Fruit fly (Drosophila melanogaster) whole organism, wandering third instar larva: Measurements from ENCODE around the gene Polr2B.
A peak's percentile ranks its signal among the peaks of the same experiment; 100 is the strongest.

Experiments
- Abd-B ChIP-seq: fragments of >200 bp; optimal IDR thresholded peaks from 2 replicates; lab custom pipeline; 2017; ENCODE audit warnings: missing biosample characterization, missing genetic modification characterization
- CG32264 ChIP-seq: fragments of 200-800 bp; sonication (Bioruptor generic); optimal IDR thresholded peaks from 2 replicates; lab custom pipeline; 2016; ENCODE audit warnings: missing biosample characterization, missing genetic modification characterization
- CG9705 ChIP-seq: fragments of 200-800 bp; sonication (Bioruptor generic); optimal IDR thresholded peaks from 2 replicates; lab custom pipeline; 2018; ENCODE audit warnings: missing biosample characterization, mild to moderate bottlenecking, missing genetic modification characterization
- CrebA ChIP-seq: fragments of 200-800 bp; sonication (Bioruptor generic); optimal IDR thresholded peaks from 2 replicates; lab custom pipeline; 2016; ENCODE audit warnings: missing biosample characterization, mild to moderate bottlenecking, missing genetic modification characterization, borderline replicate concordance
- Dfd ChIP-seq: fragments of >200 bp; optimal IDR thresholded peaks from 2 replicates; lab custom pipeline; 2017; ENCODE audit warnings: missing biosample characterization, missing genetic modification characterization
- GATAd ChIP-seq: sonication (Bioruptor generic); optimal IDR thresholded peaks from 2 replicates; lab custom pipeline; 2016; ENCODE audit warnings: missing biosample characterization, missing genetic modification characterization
- HLH106 ChIP-seq: fragments of 200-800 bp; optimal IDR thresholded peaks from 3 replicates; lab custom pipeline; 2019; ENCODE audit warnings: missing biosample characterization, mild to moderate bottlenecking, missing genetic modification characterization, moderate library complexity
- Hnf4 ChIP-seq: fragments of 200-800 bp; sonication (Bioruptor generic); optimal IDR thresholded peaks from 2 replicates; lab custom pipeline; 2016; ENCODE audit warnings: missing biosample characterization, mild to moderate bottlenecking, missing genetic modification characterization
- Hr78 ChIP-seq: fragments of >200 bp; optimal IDR thresholded peaks from 2 replicates; lab custom pipeline; 2017; ENCODE audit warnings: missing biosample characterization, missing genetic modification characterization
- Hr83 ChIP-seq: fragments of 200-300 bp; sonication (Bioruptor generic); optimal IDR thresholded peaks from 2 replicates; lab custom pipeline; 2016; ENCODE audit warnings: missing biosample characterization, mild to moderate bottlenecking, missing genetic modification characterization, moderate library complexity; ENCODE audit not compliant: poor library complexity, severe bottlenecking
- Jra ChIP-seq: sonication (Bioruptor generic); optimal IDR thresholded peaks from 2 replicates; lab custom pipeline; 2016; ENCODE audit warnings: missing biosample characterization, missing genetic modification characterization
- Mio ChIP-seq: sonication (Bioruptor generic); optimal IDR thresholded peaks from 2 replicates; lab custom pipeline; 2016; ENCODE audit warnings: missing biosample characterization, missing genetic modification characterization
- Myc ChIP-seq: fragments of >200 bp; optimal IDR thresholded peaks from 2 replicates; lab custom pipeline; 2017
- OdsH ChIP-seq: fragments of 200-800 bp; sonication (Bioruptor generic); optimal IDR thresholded peaks from 2 replicates; lab custom pipeline; 2016; ENCODE audit warnings: missing biosample characterization, mild to moderate bottlenecking, missing genetic modification characterization
- Rel ChIP-seq, 2 experiments: fragments of 200-800 bp; sonication (Bioruptor generic) in 1 of 2; optimal IDR thresholded peaks; 2 replicates in 1 of 2; 3 replicates in 1 of 2; lab custom pipeline; 2016 to 2019; ENCODE audit warnings: mild to moderate bottlenecking in 2 of 2, missing biosample characterization in 2 of 2, missing genetic modification characterization in 2 of 2, moderate library complexity in 1 of 2
- Vsx2 ChIP-seq: fragments of 200-300, 225-300 bp; sonication (Bioruptor generic); optimal IDR thresholded peaks from 2 replicates; lab custom pipeline; 2018; ENCODE audit warnings: missing biosample characterization, missing genetic modification characterization; ENCODE audit not compliant: partially characterized antibody
- br ChIP-seq: fragments of 200-800 bp; sonication (Bioruptor generic); optimal IDR thresholded peaks from 2 replicates; lab custom pipeline; 2016; ENCODE audit warnings: missing biosample characterization, missing genetic modification characterization
- brk ChIP-seq: fragments of 200-800 bp; sonication (Bioruptor generic); optimal IDR thresholded peaks from 2 replicates; lab custom pipeline; 2016; ENCODE audit warnings: missing biosample characterization, mild to moderate bottlenecking, missing genetic modification characterization
- dmrt93B ChIP-seq: fragments of 200-800 bp; sonication (Bioruptor generic); optimal IDR thresholded peaks from 2 replicates; lab custom pipeline; 2018; ENCODE audit warnings: missing biosample characterization, mild to moderate bottlenecking, missing genetic modification characterization
- dsf ChIP-seq: sonication (Bioruptor generic); optimal IDR thresholded peaks from 2 replicates; lab custom pipeline; 2016; ENCODE audit warnings: missing biosample characterization, missing genetic modification characterization, borderline replicate concordance
- ey ChIP-seq: fragments of 200-800 bp; sonication (Bioruptor generic); optimal IDR thresholded peaks from 2 replicates; lab custom pipeline; 2016; ENCODE audit warnings: missing biosample characterization, missing genetic modification characterization
- foxo ChIP-seq, 2 experiments: fragments of 200-800 bp; sonication (Bioruptor generic); optimal IDR thresholded peaks; 2 replicates in 1 of 2; 3 replicates in 1 of 2; lab custom pipeline; 2016 to 2017; ENCODE audit warnings: missing biosample characterization in 2 of 2, missing genetic modification characterization in 2 of 2
- fru ChIP-seq: fragments of 200-800 bp; sonication (Bioruptor generic); optimal IDR thresholded peaks from 3 replicates; lab custom pipeline; 2016; ENCODE audit warnings: missing biosample characterization, mild to moderate bottlenecking, missing genetic modification characterization
- h ChIP-seq: fragments of 200-800 bp; sonication (Bioruptor generic); optimal IDR thresholded peaks from 3 replicates; lab custom pipeline; 2016; ENCODE audit warnings: missing biosample characterization, mild to moderate bottlenecking, missing genetic modification characterization
- jim ChIP-seq: fragments of 175-275, 200-325 bp; sonication (Bioruptor generic); optimal IDR thresholded peaks from 2 replicates; lab custom pipeline; 2016; ENCODE audit warnings: missing biosample characterization, mild to moderate bottlenecking, missing genetic modification characterization
- lola ChIP-seq: fragments of >200 bp; optimal IDR thresholded peaks from 2 replicates; lab custom pipeline; 2017; ENCODE audit warnings: missing biosample characterization, missing genetic modification characterization
- pan ChIP-seq: fragments of >200 bp; optimal IDR thresholded peaks from 2 replicates; lab custom pipeline; 2017
- psq ChIP-seq: fragments of 200-800 bp; sonication (Bioruptor generic); optimal IDR thresholded peaks from 3 replicates; lab custom pipeline; 2017; ENCODE audit warnings: missing biosample characterization, mild to moderate bottlenecking, missing genetic modification characterization, moderate library complexity
- rgr ChIP-seq: fragments of 200-800 bp; sonication (Bioruptor generic); optimal IDR thresholded peaks from 3 replicates; lab custom pipeline; 2016; ENCODE audit warnings: missing biosample characterization, mild to moderate bottlenecking, missing genetic modification characterization
- sage ChIP-seq: fragments of 200-800 bp; sonication (Bioruptor generic); optimal IDR thresholded peaks from 2 replicates; lab custom pipeline; 2016; ENCODE audit warnings: missing biosample characterization, mild to moderate bottlenecking, missing genetic modification characterization
- sv ChIP-seq: fragments of 200-800 bp; sonication (Bioruptor generic); optimal IDR thresholded peaks from 3 replicates; lab custom pipeline; 2016; ENCODE audit warnings: missing biosample characterization, missing genetic modification characterization
- tai ChIP-seq: sonication (Bioruptor generic); optimal IDR thresholded peaks from 2 replicates; lab custom pipeline; 2016; ENCODE audit warnings: missing biosample characterization, missing genetic modification characterization
- usp ChIP-seq: fragments of >200 bp; optimal IDR thresholded peaks from 2 replicates; lab custom pipeline; 2017; ENCODE audit warnings: missing biosample characterization, missing genetic modification characterization
- woc ChIP-seq: sonication (Bioruptor generic); optimal IDR thresholded peaks from 2 replicates; lab custom pipeline; 2016; ENCODE audit warnings: missing biosample characterization, mild to moderate bottlenecking, missing genetic modification characterization

The Polr2B gene

DNA sequence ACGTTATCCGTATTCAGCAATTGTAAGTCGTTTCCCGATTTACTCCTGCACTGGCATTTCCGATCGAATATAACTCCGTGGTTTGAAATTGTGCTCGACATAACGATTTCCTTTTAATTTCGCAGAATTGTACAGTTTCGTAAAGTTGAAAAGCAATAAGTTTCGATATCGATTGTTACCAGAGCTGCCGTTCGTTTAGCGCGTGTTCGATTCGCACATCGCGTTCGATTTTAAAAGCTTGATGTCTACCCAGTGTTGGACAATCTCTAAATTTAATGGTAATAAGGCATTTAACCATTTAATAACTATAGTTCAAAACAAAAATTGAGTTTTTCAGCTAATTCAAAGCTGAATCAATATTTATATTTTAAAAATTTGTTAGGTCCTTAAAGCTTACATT is 13.5 kb upstream of the Polr2B start, which contains the start of gene CG14357:
TSS of gene CG14357 (minus strand) at position 101 of the 400 bp plus-strand sequence.
- no peak for TF ChIP-seq lola
- no peak for TF ChIP-seq Dfd
- TF ChIP-seq Abd-B (GFP tag; lab: Kevin White, UChicago), result no peak
- TF ChIP-seq h (GFP tag; lab: Kevin White, UChicago), result no peak
- TF ChIP-seq, all 38 proteins: peak for 0

DNA sequence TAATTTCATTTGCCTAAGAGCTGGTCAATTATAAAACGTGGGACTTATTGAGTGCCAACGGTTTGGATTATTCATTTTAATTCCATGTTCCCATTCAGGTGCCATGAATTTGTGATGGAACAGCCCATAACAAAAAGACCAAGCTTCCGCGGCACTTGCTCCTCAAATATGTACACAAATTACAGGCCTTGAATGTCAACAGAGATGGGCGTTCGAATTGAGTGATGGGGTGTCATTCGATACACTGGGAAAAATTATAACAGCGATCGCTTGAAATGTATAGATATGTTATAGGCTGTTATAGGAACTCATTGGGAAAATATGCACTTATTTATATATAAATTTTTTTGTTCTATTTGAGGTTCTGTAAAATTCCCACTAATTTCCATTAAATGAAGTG is 9.5 kb upstream of the Polr2B start:
- TF ChIP-seq jim (GFP tag; lab: Kevin White, UChicago) (no peak), psq (GFP tag; lab: Kevin White, UChicago) (no peak), h (GFP tag; lab: Kevin White, UChicago) (no peak), tai (GFP tag; lab: Kevin White, UChicago) (no peak), Jra (no peak), woc (GFP tag; lab: Kevin White, UChicago) (no peak), foxo (GFP tag; optimal IDR thresholded peaks at IDR 0.05; lab: Kevin White, UChicago) (no peak), brk (GFP tag; lab: Kevin White, UChicago) (no peak), HLH106 (tag; lab: Kevin White, UChicago) (no peak), Hnf4 (GFP tag; lab: Kevin White, UChicago) (no peak), Abd-B (GFP tag; lab: Kevin White, UChicago) (no peak), Hr78 (GFP tag; lab: Kevin White, UChicago) (no peak), usp (GFP tag; lab: Kevin White, UChicago) (no peak), CG9705 (no peak), CrebA (GFP tag; lab: Kevin White, UChicago) (no peak), fru (GFP tag; lab: Kevin White, UChicago) (no peak), Dfd (no peak)

dm6 chr3R:14118350-14118749 is 7.2 kb upstream of the Polr2B start, which contains the start of gene Kif19A:
Gene Kif19A (minus strand): TSS chr3R:14118450.
- TF ChIP-seq Rel (GFP tag; optimal IDR thresholded peaks at IDR 0.05; lab: Kevin White, UChicago), result no peak
- no peak for TF ChIP-seq Rel (tag; optimal IDR thresholded peaks at IDR 0.05; lab: Kevin White, UChicago)
- TF ChIP-seq HLH106 (tag; lab: Kevin White, UChicago), result no peak
- TF ChIP-seq usp (GFP tag; lab: Kevin White, UChicago), result no peak
- no peak for TF ChIP-seq sv (GFP tag; lab: Kevin White, UChicago)
- TF ChIP-seq tai (GFP tag; lab: Kevin White, UChicago), result no peak
- no peak for TF ChIP-seq dsf (GFP tag; lab: Kevin White, UChicago)
- TF ChIP-seq CrebA (GFP tag; lab: Kevin White, UChicago), result no peak

DNA sequence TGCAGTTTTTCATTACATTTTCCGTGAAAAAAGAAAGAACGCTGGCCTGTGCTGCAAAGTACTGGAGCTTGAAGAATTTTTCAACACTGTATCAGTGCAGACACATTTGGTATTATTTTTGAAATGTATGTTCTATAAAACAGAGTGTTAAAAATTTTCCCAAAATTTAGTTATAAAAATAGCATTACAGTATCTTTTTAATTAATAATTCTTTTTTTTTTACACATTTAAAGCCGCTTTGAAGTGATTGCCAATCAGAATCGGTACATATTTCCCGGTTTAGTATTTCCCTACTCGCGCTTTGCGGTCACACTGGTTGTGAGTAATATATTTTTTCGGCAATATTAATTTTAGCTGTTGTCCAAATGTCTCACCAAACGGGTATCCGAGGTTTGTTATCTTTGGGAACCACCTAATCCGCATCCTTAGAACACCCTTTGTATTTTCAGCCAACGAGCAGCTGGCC is 3.2 kb upstream of the Polr2B start, which contains the start of the genes Abi and twf:
TSS of gene Abi (minus strand) at position 74 of the 466 bp plus-strand sequence.
TSS of gene twf (plus strand) at position 308 of the 466 bp plus-strand sequence.
- TF ChIP-seq HLH106 (tag; lab: Kevin White, UChicago) (peak; percentile 65), foxo (GFP tag; optimal IDR thresholded peaks at IDR 0.05; lab: Kevin White, UChicago) (peak in 1 of 2 experiments; percentile 84), br (GFP tag; lab: Kevin White, UChicago) (peak; percentile 63), dmrt93B (peak; percentile 57), psq (GFP tag; lab: Kevin White, UChicago) (peak; percentile 68), Myc (lab: Kevin White, UChicago) (peak; percentile 84), Jra (no peak), GATAd (GFP tag; lab: Kevin White, UChicago) (peak; percentile 68), fru (GFP tag; lab: Kevin White, UChicago) (peak; percentile 68), lola (no peak), dsf (GFP tag; lab: Kevin White, UChicago) (peak; percentile 76), CG9705 (peak; percentile 51), rgr (GFP tag; lab: Kevin White, UChicago) (peak; percentile 78), Rel (GFP tag; optimal IDR thresholded peaks at IDR 0.05; lab: Kevin White, UChicago) (no peak), Rel (tag; optimal IDR thresholded peaks at IDR 0.05; lab: Kevin White, UChicago) (peak; percentile 92), woc (GFP tag; lab: Kevin White, UChicago) (peak; percentile 16), CG32264 (GFP tag; lab: Kevin White, UChicago) (peak; percentile 21), sv (GFP tag; lab: Kevin White, UChicago) (peak; percentile 86), h (GFP tag; lab: Kevin White, UChicago) (peak; percentile 80), Vsx2 (GFP tag; lab: Kevin White, UChicago) (no peak), Hr83 (GFP tag; lab: Kevin White, UChicago) (peak; percentile 84), usp (GFP tag; lab: Kevin White, UChicago) (no peak), sage (GFP tag; lab: Kevin White, UChicago) (peak; percentile 56), Hnf4 (GFP tag; lab: Kevin White, UChicago) (no peak), ey (GFP tag; lab: Kevin White, UChicago) (peak; percentile 66), Mio (GFP tag; lab: Kevin White, UChicago) (no peak), pan (lab: Kevin White, UChicago) (no peak), OdsH (peak; percentile 68)
